Worm (Caenorhabditis elegans) whole organism, L4 larva: Measurements from ENCODE around the gene ZK1240.8.
A peak's percentile ranks its signal among the peaks of the same experiment; 100 is the strongest.

Experiments
- F10B5.3 ChIP-seq: sonication (generic microtip); optimal IDR thresholded peaks from 2 replicates; lab custom pipeline; 2016; ENCODE audit warnings: mild to moderate bottlenecking, missing genetic modification characterization, missing compliant biosample characterization
- F49E8.2 ChIP-seq: sonication (generic microtip); optimal IDR thresholded peaks from 2 replicates; lab custom pipeline; 2016; ENCODE audit warnings: missing compliant biosample characterization, mild to moderate bottlenecking, missing genetic modification characterization, borderline replicate concordance
- R02D3.7 ChIP-seq: fragments of 150-350 bp; sonication (generic microtip); optimal IDR thresholded peaks from 3 replicates; lab custom pipeline; 2014; ENCODE audit warnings: missing biosample characterization, missing genetic modification characterization
- T20F7.1 ChIP-seq: fragments of 200-800 bp; sonication (Bioruptor generic); optimal IDR thresholded peaks from 2 replicates; lab custom pipeline; 2018; ENCODE audit warnings: mild to moderate bottlenecking, missing genetic modification characterization, missing compliant biosample characterization
- Y75B8A.6 ChIP-seq: fragments of 200-800 bp; sonication (Bioruptor generic); IDR thresholded peaks from 2 replicates; pipeline ENCODE4 v1.3.6; 2022; ENCODE audit warnings: missing genetic modification reagents, missing genetic modification characterization, missing compliant biosample characterization
- ZK546.5 ChIP-seq, 2 experiments: sonication (generic microtip); optimal IDR thresholded peaks; 2 replicates each; lab custom pipeline; 2017; ENCODE audit warnings: missing biosample characterization in 2 of 2, missing genetic modification characterization in 2 of 2
- aha-1 ChIP-seq: fragments of 150-350 bp; peaks from one replicate; lab custom pipeline; 2014; ENCODE audit warnings: missing biosample characterization, missing genetic modification characterization
- attf-4 ChIP-seq: sonication (generic microtip); optimal IDR thresholded peaks from 3 replicates; lab custom pipeline; 2017; ENCODE audit warnings: missing biosample characterization, missing genetic modification characterization
- ceh-28 ChIP-seq: fragments of 150-350 bp; optimal IDR thresholded peaks from 2 replicates; lab custom pipeline; 2014; ENCODE audit warnings: missing biosample characterization, missing genetic modification reagents, missing genetic modification characterization
- daf-16 ChIP-seq, 3 experiments: sonication (generic microtip); optimal IDR thresholded peaks; 2 replicates each; lab custom pipeline; 2016 to 2017; ENCODE audit warnings: missing genetic modification characterization in 3 of 3, missing genetic modification reagents in 3 of 3, mild to moderate bottlenecking in 2 of 3, missing compliant biosample characterization in 2 of 3, missing biosample characterization in 1 of 3, moderate library complexity in 1 of 3
- daf-19 ChIP-seq: fragments of 200-800 bp; sonication (Bioruptor generic); conservative IDR thresholded peaks from 2 replicates; pipeline ENCODE4 v1.3.6; 2022; ENCODE audit warnings: missing genetic modification characterization, missing compliant biosample characterization
- dmd-9 ChIP-seq: fragments of 200-800 bp; sonication (Bioruptor generic); IDR thresholded peaks from 2 replicates; pipeline ENCODE4 v1.3.6; 2022; ENCODE audit warnings: missing genetic modification reagents, missing genetic modification characterization, missing compliant biosample characterization
- dpl-1 ChIP-seq: fragments of 150-350 bp; optimal IDR thresholded peaks from 2 replicates; lab custom pipeline; 2014; ENCODE audit warnings: missing biosample characterization, missing genetic modification reagents, missing genetic modification characterization
- duxl-1 ChIP-seq: sonication (generic microtip); optimal IDR thresholded peaks from 2 replicates; lab custom pipeline; 2016; ENCODE audit warnings: mild to moderate bottlenecking, missing genetic modification characterization, moderate library complexity, missing compliant biosample characterization; ENCODE audit not compliant: poor library complexity
- egl-27 ChIP-seq: sonication (generic microtip); optimal IDR thresholded peaks from 3 replicates; lab custom pipeline; 2017; ENCODE audit warnings: missing biosample characterization, missing genetic modification reagents, missing genetic modification characterization
- egl-43 ChIP-seq: fragments of 200-800 bp; sonication (Bioruptor generic); IDR thresholded peaks from 2 replicates; pipeline ENCODE4 v1.3.6; 2022; ENCODE audit warnings: missing genetic modification reagents, missing genetic modification characterization, missing compliant biosample characterization
- fos-1 ChIP-seq: fragments of 150-350 bp; optimal IDR thresholded peaks from 2 replicates; lab custom pipeline; 2014; ENCODE audit warnings: missing biosample characterization, missing genetic modification characterization
- hlh-30 ChIP-seq: sonication (generic microtip); optimal IDR thresholded peaks from 2 replicates; lab custom pipeline; 2017; ENCODE audit warnings: antibody characterized with exemption, mild to moderate bottlenecking, missing genetic modification characterization, missing compliant biosample characterization; ENCODE audit not compliant: insufficient read depth
- hmg-1.1 ChIP-seq: fragments of 200-800 bp; sonication (Bioruptor generic); IDR thresholded peaks from 2 replicates; pipeline ENCODE4 v1.3.6; 2022; ENCODE audit warnings: missing genetic modification reagents, missing genetic modification characterization, missing compliant biosample characterization
- lim-7 ChIP-seq: fragments of 200-800 bp; sonication (Bioruptor generic); IDR thresholded peaks from 2 replicates; pipeline ENCODE4 v1.3.6; 2022; ENCODE audit warnings: missing genetic modification characterization, missing compliant biosample characterization
- lin-15B ChIP-seq: fragments of 150-350 bp; sonication (generic microtip); optimal IDR thresholded peaks from 3 replicates; lab custom pipeline; 2014; ENCODE audit warnings: missing biosample characterization, missing genetic modification characterization
- lin-38 ChIP-seq: fragments of 200-800 bp; sonication (Bioruptor generic); IDR thresholded peaks from 2 replicates; pipeline ENCODE4 v1.3.6; 2022; ENCODE audit warnings: missing genetic modification reagents, missing genetic modification characterization, missing compliant biosample characterization
- lin-39 ChIP-seq: fragments of 150-350 bp; optimal IDR thresholded peaks from 2 replicates; lab custom pipeline; 2014; ENCODE audit warnings: missing biosample characterization, missing genetic modification reagents, missing genetic modification characterization
- lsy-2 ChIP-seq, 2 experiments: fragments of 150-350 bp in 1 of 2; sonication (generic microtip) in 1 of 2; optimal IDR thresholded peaks; 2 replicates each; lab custom pipeline; 2014 to 2017; ENCODE audit warnings: missing biosample characterization in 2 of 2, missing genetic modification characterization in 2 of 2
- madf-5 ChIP-seq, 2 experiments: fragments of 200-800 bp; sonication (Bioruptor generic); IDR thresholded peaks; 2 replicates each; pipeline ENCODE4 v1.3.6; 2022; ENCODE audit warnings: missing compliant biosample characterization in 2 of 2, missing genetic modification characterization in 2 of 2
- mdt-29 ChIP-seq: fragments of 200-800 bp; sonication (Bioruptor generic); IDR thresholded peaks from 2 replicates; pipeline ENCODE4 v1.3.6; 2022; ENCODE audit warnings: missing genetic modification reagents, missing genetic modification characterization, missing compliant biosample characterization
- mep-1 ChIP-seq: fragments of 150-350 bp; sonication (generic microtip); optimal IDR thresholded peaks from 3 replicates; lab custom pipeline; 2014; ENCODE audit warnings: missing biosample characterization, missing genetic modification characterization
- mes-2 ChIP-seq: sonication (generic microtip); optimal IDR thresholded peaks from 2 replicates; lab custom pipeline; 2016; ENCODE audit warnings: missing genotype, mild to moderate bottlenecking, missing genetic modification characterization, missing compliant biosample characterization; ENCODE audit not compliant: poor library complexity, severe bottlenecking
- nhr-10 ChIP-seq: fragments of 150-350 bp; optimal IDR thresholded peaks from 2 replicates; lab custom pipeline; 2014; ENCODE audit warnings: missing biosample characterization, missing genetic modification characterization
- nhr-28 ChIP-seq: fragments of 150-350 bp; optimal IDR thresholded peaks from 2 replicates; lab custom pipeline; 2014; ENCODE audit warnings: missing biosample characterization, missing genetic modification characterization
- nhr-41 ChIP-seq: fragments of 200-800 bp; sonication (Bioruptor generic); IDR thresholded peaks from 2 replicates; pipeline ENCODE4 v1.3.6; 2022; ENCODE audit warnings: missing genetic modification reagents, missing genetic modification characterization, missing compliant biosample characterization
- nhr-76 ChIP-seq: fragments of 150-350 bp; optimal IDR thresholded peaks from 2 replicates; lab custom pipeline; 2014; ENCODE audit warnings: missing biosample characterization, missing genetic modification characterization
- nhr-77 ChIP-seq: fragments of 150-350 bp; optimal IDR thresholded peaks from 2 replicates; lab custom pipeline; 2014; ENCODE audit warnings: missing biosample characterization, missing genetic modification characterization
- php-3 ChIP-seq: fragments of 200-800 bp; sonication (Bioruptor generic); IDR thresholded peaks from 2 replicates; pipeline ENCODE4 v1.3.6; 2022; ENCODE audit warnings: missing genetic modification reagents, missing genetic modification characterization, missing compliant biosample characterization
- rbr-2 ChIP-seq: sonication (generic microtip); optimal IDR thresholded peaks from 2 replicates; lab custom pipeline; 2016; ENCODE audit warnings: missing genotype, missing genetic modification characterization, missing compliant biosample characterization
- saeg-2 ChIP-seq: fragments of 200-800 bp; sonication (Bioruptor generic); IDR thresholded peaks from 2 replicates; pipeline ENCODE4 v1.3.6; 2022; ENCODE audit warnings: missing genetic modification reagents, missing genetic modification characterization, missing compliant biosample characterization
- sdz-12 ChIP-seq: fragments of 200-800 bp; sonication (Bioruptor generic); optimal IDR thresholded peaks from 2 replicates; lab custom pipeline; 2018; ENCODE audit warnings: mild to moderate bottlenecking, missing genetic modification characterization, missing compliant biosample characterization
- skn-1 ChIP-seq: fragments of 150-350 bp; optimal IDR thresholded peaks from 2 replicates; lab custom pipeline; 2014; ENCODE audit warnings: missing biosample characterization, missing genetic modification characterization
- unc-39 ChIP-seq: sonication (generic microtip); optimal IDR thresholded peaks from 2 replicates; lab custom pipeline; 2017; ENCODE audit warnings: missing biosample characterization, missing genetic modification characterization
- unc-62 ChIP-seq, 3 experiments: fragments of 150-350 bp in 1 of 3; sonication (generic microtip); optimal IDR thresholded peaks in 2 of 3; peaks in 1 of 3; 1 replicate in 1 of 3; 2 replicates in 2 of 3; lab custom pipeline; 2014 to 2017; ENCODE audit warnings: missing biosample characterization in 3 of 3, missing genetic modification characterization in 3 of 3, missing genetic modification reagents in 3 of 3, missing genotype in 1 of 3
- zag-1 ChIP-seq: fragments of 150-350 bp; optimal IDR thresholded peaks from 2 replicates; lab custom pipeline; 2014; ENCODE audit warnings: missing biosample characterization, missing genetic modification characterization

The ZK1240.8 gene

ce11 chrII:2342004-2342479, 13.2 kb upstream of the ZK1240.8 start, which contains the start of gene F43C11.6 (continued):
- TF ChIP-seq daf-19 (GFP tag; lab: Robert Waterston, UW) (no peak), ZK546.5 (tag; optimal IDR thresholded peaks at IDR 0.05; lab: Kevin White, UChicago) (no peak), lsy-2 (tag; optimal IDR thresholded peaks at IDR 0.05; lab: Kevin White, UChicago) (no peak), unc-39 (tag; lab: Kevin White, UChicago) (no peak), F49E8.2 (tag; lab: Kevin White, UChicago) (no peak), dpl-1 (GFP tag; lab: Kevin White, UChicago) (peak; percentile 38), egl-27 (no peak), R02D3.7 (tag; lab: Kevin White, UChicago) (peak; percentile 67), hmg-1.1 (GFP tag; lab: Robert Waterston, UW) (no peak), aha-1 (tag; lab: Kevin White, UChicago) (peak; percentile 71), nhr-77 (tag; lab: Kevin White, UChicago) (peak; percentile 21), attf-4 (no peak), hlh-30 (peak; percentile 59), php-3 (GFP tag; lab: Robert Waterston, UW) (no peak)

ce11 chrII:2341515-2341914, 12.7 kb upstream of the ZK1240.8 start, which contains the start of gene enri-1:
enri-1 (minus strand) TSS chrII:2341615.
- TF ChIP-seq lin-38 (GFP tag; lab: Robert Waterston, UW) (no peak), rbr-2 (tag; lab: Kevin White, UChicago) (no peak), lim-7 (GFP tag; lab: Robert Waterston, UW) (no peak), mdt-29 (GFP tag; lab: Robert Waterston, UW) (no peak), ceh-28 (no peak), nhr-10 (no peak), duxl-1 (tag; lab: Kevin White, UChicago) (no peak), attf-4 (no peak), zag-1 (no peak), saeg-2 (GFP tag; lab: Robert Waterston, UW) (no peak), nhr-41 (GFP tag; lab: Robert Waterston, UW) (no peak), lin-39 (tag; lab: Kevin White, UChicago) (no peak), php-3 (GFP tag; lab: Robert Waterston, UW) (no peak), Y75B8A.6 (no peak), fos-1 (tag; lab: Kevin White, UChicago) (no peak), sdz-12 (GFP tag; lab: Kevin White, UChicago) (no peak), egl-43 (GFP tag; lab: Robert Waterston, UW) (no peak), mep-1 (no peak)

- no peak for TF ChIP-seq nhr-28 (tag; lab: Kevin White, UChicago)
- peak; percentile 22 for TF ChIP-seq hlh-30
- TF ChIP-seq skn-1 (tag; lab: Kevin White, UChicago) = no peak
- TF ChIP-seq lin-15B (tag; lab: Kevin White, UChicago) = no peak
- TF ChIP-seq aha-1 (tag; lab: Kevin White, UChicago) = peak; percentile 76
- TF ChIP-seq mes-2 (tag; lab: Kevin White, UChicago) = peak; percentile 12
- peak; percentile 23 for TF ChIP-seq R02D3.7 (tag; lab: Kevin White, UChicago)
- TF ChIP-seq lsy-2 (tag; optimal IDR thresholded peaks at IDR 0.05; lab: Kevin White, UChicago) = peak in 1 of 2 experiments; percentile 38
- TF ChIP-seq T20F7.1 (GFP tag; lab: Kevin White, UChicago) = no peak
- TF ChIP-seq F10B5.3 (tag; lab: Kevin White, UChicago) = no peak
- no peak for TF ChIP-seq dmd-9 (GFP tag; lab: Robert Waterston, UW)
- no peak for TF ChIP-seq madf-5 (GFP tag; IDR thresholded peaks at IDR 0.05; lab: Robert Waterston, UW)
- TF ChIP-seq daf-16 (GFP tag; optimal IDR thresholded peaks at IDR 0.05; lab: Kevin White, UChicago) = no peak
- peak; percentile 17 for TF ChIP-seq daf-16 (tag; optimal IDR thresholded peaks at IDR 0.05; lab: Kevin White, UChicago)
- TF ChIP-seq mdt-29 (GFP tag; lab: Robert Waterston, UW) = no peak
- 0 out of 2 replicates have a peak, but pooled peaks have one; percentile 23 for TF ChIP-seq hmg-1.1 (GFP tag; lab: Robert Waterston, UW)
- no peak for TF ChIP-seq nhr-76 (tag; lab: Kevin White, UChicago)
- TF ChIP-seq unc-62 (GFP tag; optimal IDR thresholded peaks at IDR 0.05 in 1 of 2; lab: Kevin White, UChicago) = no peak
- no peak for TF ChIP-seq unc-62 (tag; optimal IDR thresholded peaks at IDR 0.05; lab: Kevin White, UChicago)
Measured at ce11 chrII:2340974-2341373, 12.1 kb upstream of the ZK1240.8 start.
